Fruit fly (Drosophila melanogaster) whole organism, wandering third instar larva: ENCODE results near the gene FER.
A peak's percentile ranks its signal among the peaks of the same experiment; 100 is the strongest.

Experiments used
- Abd-B ChIP-seq: fragments of >200 bp; optimal IDR thresholded peaks from 2 replicates; lab custom pipeline; 2017; ENCODE audit warnings: missing biosample characterization, missing genetic modification characterization
- Hnf4 ChIP-seq: fragments of 200-800 bp; sonication (Bioruptor generic); optimal IDR thresholded peaks from 2 replicates; lab custom pipeline; 2016; ENCODE audit warnings: missing biosample characterization, mild to moderate bottlenecking, missing genetic modification characterization
- Hr78 ChIP-seq: fragments of >200 bp; optimal IDR thresholded peaks from 2 replicates; lab custom pipeline; 2017; ENCODE audit warnings: missing biosample characterization, missing genetic modification characterization
- Hr83 ChIP-seq: fragments of 200-300 bp; sonication (Bioruptor generic); optimal IDR thresholded peaks from 2 replicates; lab custom pipeline; 2016; ENCODE audit warnings: missing biosample characterization, mild to moderate bottlenecking, missing genetic modification characterization, moderate library complexity; ENCODE audit not compliant: poor library complexity, severe bottlenecking
- Myc ChIP-seq: fragments of >200 bp; optimal IDR thresholded peaks from 2 replicates; lab custom pipeline; 2017
- dmrt93B ChIP-seq: fragments of 200-800 bp; sonication (Bioruptor generic); optimal IDR thresholded peaks from 2 replicates; lab custom pipeline; 2018; ENCODE audit warnings: missing biosample characterization, mild to moderate bottlenecking, missing genetic modification characterization
- dsf ChIP-seq: sonication (Bioruptor generic); optimal IDR thresholded peaks from 2 replicates; lab custom pipeline; 2016; ENCODE audit warnings: missing biosample characterization, missing genetic modification characterization, borderline replicate concordance
- h ChIP-seq: fragments of 200-800 bp; sonication (Bioruptor generic); optimal IDR thresholded peaks from 3 replicates; lab custom pipeline; 2016; ENCODE audit warnings: missing biosample characterization, mild to moderate bottlenecking, missing genetic modification characterization
- psq ChIP-seq: fragments of 200-800 bp; sonication (Bioruptor generic); optimal IDR thresholded peaks from 3 replicates; lab custom pipeline; 2017; ENCODE audit warnings: missing biosample characterization, mild to moderate bottlenecking, missing genetic modification characterization, moderate library complexity
- usp ChIP-seq: fragments of >200 bp; optimal IDR thresholded peaks from 2 replicates; lab custom pipeline; 2017; ENCODE audit warnings: missing biosample characterization, missing genetic modification characterization
- woc ChIP-seq: sonication (Bioruptor generic); optimal IDR thresholded peaks from 2 replicates; lab custom pipeline; 2016; ENCODE audit warnings: missing biosample characterization, mild to moderate bottlenecking, missing genetic modification characterization

DNA sequence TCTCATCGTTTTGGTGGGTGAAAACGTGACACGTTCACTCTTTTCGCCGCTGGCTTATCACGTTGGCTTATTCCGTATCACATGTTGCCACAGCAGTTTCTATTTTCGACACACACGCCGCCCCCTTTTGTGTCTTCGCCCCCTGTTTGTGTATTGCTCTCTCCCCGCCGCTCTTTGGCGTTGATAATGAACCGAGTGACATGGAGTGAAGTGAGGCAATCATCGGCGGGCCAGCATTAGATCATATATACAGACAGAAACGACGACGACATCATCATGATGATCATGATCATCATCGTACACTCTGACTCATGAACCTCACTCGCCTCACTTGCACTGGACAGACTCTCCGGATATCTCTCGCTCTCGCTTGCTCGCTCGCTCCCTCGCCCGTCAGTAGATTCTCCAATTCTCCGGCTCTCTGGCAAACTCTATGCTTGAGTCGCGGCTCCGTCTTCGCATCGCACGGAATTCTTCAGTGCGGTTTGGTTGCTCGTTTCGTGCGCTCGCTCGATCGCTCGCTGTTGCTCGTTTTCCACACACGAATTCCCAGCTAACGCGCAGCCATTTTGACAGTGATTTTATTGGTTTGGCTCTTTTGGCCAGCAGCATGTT lies 42.1 kb upstream of the FER start:
- peak; percentile 31 for TF ChIP-seq psq (GFP tag; lab: Kevin White, UChicago)
- no peak for TF ChIP-seq woc (GFP tag; lab: Kevin White, UChicago)
- peak; percentile 20 for TF ChIP-seq Hr83 (GFP tag; lab: Kevin White, UChicago)
- TF ChIP-seq Hr78 (GFP tag; lab: Kevin White, UChicago): no peak
- no peak for TF ChIP-seq dsf (GFP tag; lab: Kevin White, UChicago)
- peak; percentile 34 for TF ChIP-seq h (GFP tag; lab: Kevin White, UChicago)
- no peak for TF ChIP-seq dmrt93B
- TF ChIP-seq usp (GFP tag; lab: Kevin White, UChicago): no peak
- TF ChIP-seq Abd-B (GFP tag; lab: Kevin White, UChicago): no peak
- no peak for TF ChIP-seq Hnf4
- TF ChIP-seq Myc (lab: Kevin White, UChicago): no peak
